Fruit fly (Drosophila melanogaster): ENCODE measurements around the gene beat-Vb.

Gene beat-Vb

DNA sequence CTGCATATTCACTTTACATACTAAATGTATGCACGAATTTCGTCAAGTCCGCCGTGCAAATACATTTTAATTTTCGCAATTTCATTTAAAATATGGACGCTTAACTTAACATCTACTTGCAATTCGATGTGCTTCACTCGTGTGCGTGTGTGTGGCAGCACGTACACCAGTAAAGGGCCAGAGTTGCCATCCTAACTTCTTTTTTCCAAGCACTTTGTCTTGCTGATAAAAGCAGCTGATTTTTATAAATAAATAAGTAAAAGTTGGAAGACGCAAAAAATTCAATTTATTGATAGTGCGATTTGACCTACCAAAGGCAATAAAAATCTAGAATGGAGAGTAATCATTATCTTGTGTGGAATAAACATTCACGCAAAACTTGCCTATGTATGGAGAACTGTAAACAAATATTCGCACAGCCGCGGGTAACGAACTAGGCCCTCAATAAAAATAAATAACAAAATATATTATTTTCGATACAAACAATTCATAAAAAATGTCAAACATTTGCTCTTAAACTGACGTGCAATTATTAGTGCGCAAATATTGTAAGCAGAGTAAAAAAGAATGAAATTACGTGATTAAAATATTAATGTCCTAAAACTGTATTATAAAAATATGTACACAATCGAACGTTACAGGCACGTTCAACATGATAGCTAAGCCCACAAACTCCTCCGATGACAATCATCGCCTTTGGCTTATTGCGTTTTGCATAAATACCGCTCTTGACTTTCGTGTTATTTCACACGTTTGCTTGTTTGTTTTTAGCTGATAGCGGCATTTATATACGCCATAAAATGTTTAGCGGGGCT, 66.5 kb downstream of the beat-Vb start (continued):
- peak; percentile 47 for TF ChIP-seq Max (GFP tag; optimal IDR thresholded peaks at IDR 0.05)
- peak; percentile 62; the same call in 2 of the 3 replicates for TF ChIP-seq CG17361 (GFP tag; IDR thresholded peaks at IDR 0.05)
- no peak for TF ChIP-seq ro (GFP tag; IDR thresholded peaks at IDR 0.05)
- TF ChIP-seq mam (GFP tag; optimal IDR thresholded peaks at IDR 0.05), result peak; percentile 13
- TF ChIP-seq CG17328 (GFP tag; IDR thresholded peaks at IDR 0.05), result peak; percentile 57; the same call in 1 of the 2 replicates
- TF ChIP-seq CG3995 (GFP tag; optimal IDR thresholded peaks at IDR 0.05), result peak; percentile 50
- peak; percentile 48 for TF ChIP-seq sisA (GFP tag; IDR thresholded peaks at IDR 0.05)
- no peak for TF ChIP-seq gsb-n (tag; optimal IDR thresholded peaks at IDR 0.05)
- TF ChIP-seq CG13424 (tag; optimal IDR thresholded peaks at IDR 0.05), result peak; percentile 73
- TF ChIP-seq ATbp (GFP tag; optimal IDR thresholded peaks at IDR 0.05), result peak; percentile 46
- TF ChIP-seq CG7271 (tag; optimal IDR thresholded peaks at IDR 0.05), result no peak
- TF ChIP-seq Camta (GFP tag; optimal IDR thresholded peaks at IDR 0.05), result peak; percentile 35
- peak; percentile 64 for TF ChIP-seq HmgZ (tag; optimal IDR thresholded peaks at IDR 0.05)
- TF ChIP-seq Atf3 (GFP tag; optimal IDR thresholded peaks at IDR 0.05), result no peak
- no peak for TF ChIP-seq MTF-1 (GFP tag; optimal IDR thresholded peaks at IDR 0.05; ENCODE audit: borderline replicate concordance)
- no peak for TF ChIP-seq lov (optimal IDR thresholded peaks at IDR 0.05)
- TF ChIP-seq lov (GFP tag; IDR thresholded peaks at IDR 0.05), result no peak
- peak; percentile 63 for TF ChIP-seq lilli (GFP tag; optimal IDR thresholded peaks at IDR 0.05)
- peak; percentile 33 for TF ChIP-seq CG4820 (GFP tag; optimal IDR thresholded peaks at IDR 0.05)
- TF ChIP-seq CG18262 (tag; optimal IDR thresholded peaks at IDR 0.05), result peak; percentile 52
- TF ChIP-seq CG9437 (GFP tag; optimal IDR thresholded peaks at IDR 0.05), result peak; percentile 72
- no peak for TF ChIP-seq pan (optimal IDR thresholded peaks at IDR 0.05)
- peak in 1 of 2 experiments; percentile 64 for TF ChIP-seq pan (GFP tag; optimal IDR thresholded peaks at IDR 0.05 in 1 of 2, IDR thresholded peaks at IDR 0.05 in 1 of 2)
- TF ChIP-seq kni (GFP tag; optimal IDR thresholded peaks at IDR 0.05), result peak; percentile 29
- TF ChIP-seq disco-r (GFP tag; optimal IDR thresholded peaks at IDR 0.05), result peak; percentile 12
- TF ChIP-seq CG13296 (GFP tag; optimal IDR thresholded peaks at IDR 0.05), result peak; percentile 79
- no peak for TF ChIP-seq Dip2 (GFP tag; IDR thresholded peaks at IDR 0.05)
- TF ChIP-seq kah (GFP tag; optimal IDR thresholded peaks at IDR 0.05), result no peak
- TF ChIP-seq CG6765 (GFP tag; optimal IDR thresholded peaks at IDR 0.05), result peak; percentile 78
- TF ChIP-seq CG15696 (tag; optimal IDR thresholded peaks at IDR 0.05), result peak; percentile 39
- no peak for TF ChIP-seq HLH4C (GFP tag; IDR thresholded peaks at IDR 0.05; ENCODE audit: partially characterized antibody)
- TF ChIP-seq ftz-f1 (GFP tag; optimal IDR thresholded peaks at IDR 0.05), result no peak
- TF ChIP-seq CG7963 (GFP tag; IDR thresholded peaks at IDR 0.05; ENCODE audit: partially characterized antibody), result no peak
- TF ChIP-seq toy (GFP tag; IDR thresholded peaks at IDR 0.05), result no peak
- peak; percentile 72 for TF ChIP-seq dmrt99B (tag; optimal IDR thresholded peaks at IDR 0.05)
- peak; percentile 3 for TF ChIP-seq sqz (GFP tag; optimal IDR thresholded peaks at IDR 0.05)
- TF ChIP-seq Meics (GFP tag; optimal IDR thresholded peaks at IDR 0.05), result peak; percentile 86
- TF ChIP-seq ac (GFP tag; optimal IDR thresholded peaks at IDR 0.05), result no peak
- TF ChIP-seq ash1 (GFP tag; optimal IDR thresholded peaks at IDR 0.05), result no peak
- TF ChIP-seq CG1602 (GFP tag; optimal IDR thresholded peaks at IDR 0.05), result peak; percentile 44
- TF ChIP-seq Stat92E (GFP tag; optimal IDR thresholded peaks at IDR 0.05), result no peak
- TF ChIP-seq E2f2 (GFP tag; IDR thresholded peaks at IDR 0.05), result peak; percentile 15; the same call in 1 of the 2 replicates
- no peak for TF ChIP-seq CG31365 (tag; optimal IDR thresholded peaks at IDR 0.05)
- peak; percentile 43 for TF ChIP-seq cato (GFP tag; optimal IDR thresholded peaks at IDR 0.05; ENCODE audit: borderline replicate concordance)
- no peak for TF ChIP-seq CG16813 (GFP tag; IDR thresholded peaks at IDR 0.05; ENCODE audit: partially characterized antibody)
- peak; percentile 39; the same call in 1 of the 2 replicates for TF ChIP-seq CG32767 (GFP tag; IDR thresholded peaks at IDR 0.05)
- no peak for TF ChIP-seq vfl (GFP tag; optimal IDR thresholded peaks at IDR 0.05)
- peak; percentile 73 for TF ChIP-seq CG10543 (GFP tag; optimal IDR thresholded peaks at IDR 0.05)
- TF ChIP-seq pros (GFP tag; optimal IDR thresholded peaks at IDR 0.05), result no peak

All from whole organism, embryonic.